Worm (Caenorhabditis elegans) whole organism, L2 larva: ENCODE measurements around the gene srsx-5.

Source experiments
- C34F6.9 ChIP-seq: fragments of 150-350 bp; optimal IDR thresholded peaks from 2 replicates; lab custom pipeline; 2014; ENCODE audit warnings: missing biosample characterization, missing genetic modification characterization
- R02D3.7 ChIP-seq: fragments of 150-350 bp; optimal IDR thresholded peaks from 2 replicates; lab custom pipeline; 2014; ENCODE audit warnings: missing biosample characterization, missing genetic modification characterization
- Y55F3AM.14 ChIP-seq: fragments of 200-800 bp; sonication (Bioruptor generic); optimal IDR thresholded peaks from 2 replicates; lab custom pipeline; 2018; ENCODE audit warnings: mild to moderate bottlenecking, missing genetic modification characterization, missing compliant biosample characterization
- ZK546.5 ChIP-seq: sonication (generic microtip); optimal IDR thresholded peaks from 2 replicates; lab custom pipeline; 2017; ENCODE audit warnings: missing biosample characterization, missing genetic modification characterization
- aly-2 ChIP-seq: fragments of 150-350 bp; optimal IDR thresholded peaks from 2 replicates; lab custom pipeline; 2014; ENCODE audit warnings: missing biosample characterization, missing genetic modification characterization
- ama-1 ChIP-seq: fragments of 150-350 bp; optimal IDR thresholded peaks from 2 replicates; lab custom pipeline; 2018; ENCODE audit warnings: inconsistent platforms
- blmp-1 ChIP-seq: sonication (generic microtip); optimal IDR thresholded peaks from 2 replicates; lab custom pipeline; 2017; ENCODE audit warnings: missing genetic modification characterization, mild to moderate bottlenecking, missing compliant biosample characterization, antibody characterized with exemption, moderate library complexity; ENCODE audit not compliant: insufficient read depth
- ceh-16 ChIP-seq: fragments of 150-350 bp; optimal IDR thresholded peaks from 2 replicates; lab custom pipeline; 2014; ENCODE audit warnings: missing biosample characterization, missing genetic modification characterization
- crh-2 ChIP-seq: sonication (generic microtip); optimal IDR thresholded peaks from 2 replicates; lab custom pipeline; 2017; ENCODE audit warnings: missing biosample characterization, missing genetic modification characterization
- dmd-4 ChIP-seq: sonication (generic microtip); optimal IDR thresholded peaks from 2 replicates; lab custom pipeline; 2017; ENCODE audit warnings: missing biosample characterization, missing genetic modification characterization
- egl-27 ChIP-seq: sonication (generic microtip); optimal IDR thresholded peaks from 3 replicates; lab custom pipeline; 2017; ENCODE audit warnings: missing biosample characterization, missing genetic modification reagents, missing genetic modification characterization
- elt-1 ChIP-seq: fragments of 150-350 bp; optimal IDR thresholded peaks from 2 replicates; lab custom pipeline; 2014; ENCODE audit warnings: missing biosample characterization, missing genetic modification characterization
- elt-3 ChIP-seq: sonication (generic microtip); optimal IDR thresholded peaks from 2 replicates; lab custom pipeline; 2017; ENCODE audit warnings: missing biosample characterization, missing genetic modification characterization
- fos-1 ChIP-seq: fragments of 150-350 bp; optimal IDR thresholded peaks from 2 replicates; lab custom pipeline; 2014; ENCODE audit warnings: missing biosample characterization, missing genetic modification characterization
- gmeb-1 ChIP-seq: fragments of 150-350 bp; optimal IDR thresholded peaks from 2 replicates; lab custom pipeline; 2014; ENCODE audit warnings: missing biosample characterization, missing genetic modification characterization
- lin-11 ChIP-seq: fragments of 150-350 bp; sonication (generic microtip); optimal IDR thresholded peaks from 2 replicates; lab custom pipeline; 2014; ENCODE audit warnings: missing biosample characterization, missing genetic modification characterization, inconsistent platforms, mixed read lengths
- lin-13 ChIP-seq: fragments of 150-350 bp; optimal IDR thresholded peaks from 2 replicates; lab custom pipeline; 2014; ENCODE audit warnings: missing biosample characterization, missing genetic modification reagents, missing genetic modification characterization
- lsy-2 ChIP-seq, 2 experiments: fragments of 150-350 bp in 1 of 2; sonication (generic microtip) in 1 of 2; optimal IDR thresholded peaks; 2 replicates each; lab custom pipeline; 2014 to 2017; ENCODE audit warnings: missing biosample characterization in 2 of 2, missing genetic modification characterization in 2 of 2
- mab-5 ChIP-seq: fragments of 150-350 bp; optimal IDR thresholded peaks from 2 replicates; lab custom pipeline; 2014; ENCODE audit warnings: missing biosample characterization, missing genetic modification characterization
- mbf-1 ChIP-seq: sonication (generic microtip); optimal IDR thresholded peaks from 2 replicates; lab custom pipeline; 2017; ENCODE audit warnings: missing biosample characterization, missing genetic modification characterization
- mdl-1 ChIP-seq, 2 experiments: fragments of 150-350 bp in 1 of 2; sonication (generic microtip) in 1 of 2; optimal IDR thresholded peaks; 2 replicates each; lab custom pipeline; 2017; ENCODE audit warnings: missing biosample characterization in 2 of 2, missing genetic modification characterization in 2 of 2
- nhr-10 ChIP-seq: sonication (generic microtip); optimal IDR thresholded peaks from 2 replicates; lab custom pipeline; 2017; ENCODE audit warnings: missing biosample characterization, missing genetic modification characterization
- nhr-11 ChIP-seq: fragments of 150-350 bp; optimal IDR thresholded peaks from 2 replicates; lab custom pipeline; 2014; ENCODE audit warnings: missing biosample characterization, missing genetic modification characterization
- nhr-129 ChIP-seq: fragments of 150-350 bp; optimal IDR thresholded peaks from 2 replicates; lab custom pipeline; 2014; ENCODE audit warnings: missing biosample characterization, missing genetic modification characterization
- nhr-23 ChIP-seq: fragments of 150-350 bp; optimal IDR thresholded peaks from 2 replicates; lab custom pipeline; 2014; ENCODE audit warnings: missing biosample characterization, missing genetic modification reagents, missing genetic modification characterization
- nhr-237 ChIP-seq: fragments of 150-350 bp; optimal IDR thresholded peaks from 2 replicates; lab custom pipeline; 2014; ENCODE audit warnings: missing biosample characterization, missing genetic modification characterization
- nhr-25 ChIP-seq: fragments of 150-350 bp; sonication (generic microtip); optimal IDR thresholded peaks from 3 replicates; lab custom pipeline; 2014; ENCODE audit warnings: missing biosample characterization, missing genetic modification characterization
- nhr-77 ChIP-seq: fragments of 150-350 bp; optimal IDR thresholded peaks from 2 replicates; lab custom pipeline; 2014; ENCODE audit warnings: missing biosample characterization, missing genetic modification characterization
- peb-1 ChIP-seq: fragments of 150-350 bp; optimal IDR thresholded peaks from 2 replicates; lab custom pipeline; 2014; ENCODE audit warnings: missing biosample characterization, missing genetic modification characterization
- sem-4 ChIP-seq: fragments of 150-350 bp; optimal IDR thresholded peaks from 2 replicates; lab custom pipeline; 2014; ENCODE audit warnings: missing biosample characterization, missing genetic modification reagents, missing genetic modification characterization
- skn-1 ChIP-seq: sonication (generic microtip); optimal IDR thresholded peaks from 2 replicates; lab custom pipeline; 2017; ENCODE audit warnings: missing biosample characterization, missing genetic modification characterization
- sma-9 ChIP-seq, 2 experiments: fragments of 150-350 bp in 1 of 2; sonication (generic microtip) in 1 of 2; optimal IDR thresholded peaks; 2 replicates each; lab custom pipeline; 2014 to 2016; ENCODE audit warnings: missing genetic modification characterization in 2 of 2, mild to moderate bottlenecking in 1 of 2, missing biosample characterization in 1 of 2, missing compliant biosample characterization in 1 of 2, missing genetic modification reagents in 1 of 2, moderate library complexity in 1 of 2
- unc-39 ChIP-seq: fragments of 150-350 bp; optimal IDR thresholded peaks from 2 replicates; lab custom pipeline; 2014; ENCODE audit warnings: missing biosample characterization, missing genetic modification characterization
- unc-55 ChIP-seq: fragments of 150-350 bp; sonication (generic microtip); optimal IDR thresholded peaks from 3 replicates; lab custom pipeline; 2014; ENCODE audit warnings: missing biosample characterization, missing genetic modification reagents, missing genetic modification characterization
- zag-1 ChIP-seq: fragments of 150-350 bp; optimal IDR thresholded peaks from 2 replicates; lab custom pipeline; 2014; ENCODE audit warnings: missing biosample characterization, missing genetic modification characterization
- ztf-1 ChIP-seq: fragments of 200-800 bp; sonication (Bioruptor generic); conservative IDR thresholded peaks from 2 replicates; pipeline ENCODE4 v1.3.6; 2022; ENCODE audit warnings: missing genetic modification characterization, missing compliant biosample characterization
- ztf-11 ChIP-seq: sonication (generic microtip); optimal IDR thresholded peaks from 2 replicates; lab custom pipeline; 2017; ENCODE audit warnings: missing biosample characterization, missing genetic modification characterization

The srsx-5 gene

ce11 chrV:7932998-7933397 lies 4.2 kb downstream of the srsx-5 start, which contains the start of gene ncx-10:
TSS of gene ncx-10 (minus strand) at chrV:7933098.
- no peak for TF ChIP-seq Y55F3AM.14 (GFP tag; lab: Kevin White, UChicago)
- TF ChIP-seq unc-39 (tag; lab: Kevin White, UChicago), result no peak
- no peak for TF ChIP-seq peb-1 (tag; lab: Kevin White, UChicago)
- no peak for TF ChIP-seq lsy-2 (tag; optimal IDR thresholded peaks at IDR 0.05; lab: Kevin White, UChicago)
- no peak for TF ChIP-seq sem-4 (tag; lab: Kevin White, UChicago)
- TF ChIP-seq ZK546.5 (tag; lab: Kevin White, UChicago), result no peak
- TF ChIP-seq nhr-237, result no peak
- no peak for TF ChIP-seq egl-27
- TF ChIP-seq nhr-23 (tag; lab: Kevin White, UChicago), result no peak
- no peak for TF ChIP-seq nhr-77 (tag; lab: Kevin White, UChicago)
- TF ChIP-seq crh-2 (tag; lab: Kevin White, UChicago), result no peak
- no peak for TF ChIP-seq skn-1 (tag; lab: Kevin White, UChicago)
- TF ChIP-seq ztf-1 (GFP tag; lab: Robert Waterston, UW), result no peak
- TF ChIP-seq blmp-1 (tag; lab: Kevin White, UChicago), result no peak
- no peak for TF ChIP-seq mbf-1 (tag; lab: Kevin White, UChicago)

DNA sequence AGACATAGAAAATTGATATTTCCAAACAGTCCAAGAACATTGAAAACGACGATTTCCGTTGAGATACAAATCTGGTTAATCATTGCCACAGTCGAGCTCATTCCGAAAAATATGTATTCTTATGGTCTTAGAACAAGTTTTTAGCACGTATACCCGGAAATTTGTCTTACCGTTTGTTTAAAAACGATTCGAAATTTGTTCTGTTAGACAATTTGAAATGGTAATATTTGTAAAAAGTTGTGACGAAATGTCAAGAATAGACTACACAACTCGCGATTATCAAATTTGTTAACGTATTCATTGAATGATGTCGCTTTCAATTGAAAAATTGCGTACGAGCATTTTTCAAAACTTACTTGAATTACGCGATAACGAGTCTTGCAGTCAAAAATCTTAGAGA lies 8.4 kb downstream of the srsx-5 start, which contains the start of gene srsx-3:
srsx-3 (minus strand) TSS at position 101 of the 400 bp plus-strand sequence.
- TF ChIP-seq mab-5 (tag; lab: Kevin White, UChicago) (no peak), unc-55 (GFP tag; lab: Kevin White, UChicago) (no peak), Y55F3AM.14 (GFP tag; lab: Kevin White, UChicago) (no peak), sma-9 (GFP tag; optimal IDR thresholded peaks at IDR 0.05; lab: Kevin White, UChicago) (no peak), sma-9 (tag; optimal IDR thresholded peaks at IDR 0.05; lab: Kevin White, UChicago) (no peak), nhr-23 (tag; lab: Kevin White, UChicago) (no peak), elt-3 (tag; lab: Kevin White, UChicago) (no peak), peb-1 (tag; lab: Kevin White, UChicago) (no peak), C34F6.9 (tag; lab: Kevin White, UChicago) (no peak)

DNA sequence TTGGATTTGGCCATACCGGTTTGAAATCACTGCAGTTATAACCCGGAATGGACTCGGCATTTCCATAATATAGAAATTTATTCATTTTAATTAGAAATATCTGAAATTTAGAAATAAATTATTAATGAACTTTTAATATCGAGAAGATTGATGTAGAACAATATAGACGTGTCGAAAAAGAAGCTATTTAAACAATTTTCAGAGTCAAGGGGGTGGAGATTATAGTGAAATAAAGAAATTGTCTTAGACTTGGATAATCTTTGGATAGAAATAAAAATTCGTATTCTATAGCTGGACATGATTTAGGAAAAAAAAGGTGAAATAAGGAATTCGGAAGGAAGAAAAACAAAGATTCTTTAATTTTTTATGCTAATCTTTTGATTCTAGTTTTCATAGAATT lies 11.5 kb downstream of the srsx-5 start, which contains the start of gene srt-53:
srt-53 (minus strand) TSS at position 101 of the 400 bp plus-strand sequence.
- TF ChIP-seq sma-9 (GFP tag; optimal IDR thresholded peaks at IDR 0.05; lab: Kevin White, UChicago) (no peak), sma-9 (tag; optimal IDR thresholded peaks at IDR 0.05; lab: Kevin White, UChicago) (no peak), elt-1 (tag; lab: Kevin White, UChicago) (no peak), Y55F3AM.14 (GFP tag; lab: Kevin White, UChicago) (no peak), aly-2 (tag; lab: Kevin White, UChicago) (no peak), gmeb-1 (tag; lab: Kevin White, UChicago) (no peak), skn-1 (tag; lab: Kevin White, UChicago) (no peak), peb-1 (tag; lab: Kevin White, UChicago) (no peak), dmd-4 (tag; lab: Kevin White, UChicago) (no peak), ztf-1 (GFP tag; lab: Robert Waterston, UW) (no peak)

DNA sequence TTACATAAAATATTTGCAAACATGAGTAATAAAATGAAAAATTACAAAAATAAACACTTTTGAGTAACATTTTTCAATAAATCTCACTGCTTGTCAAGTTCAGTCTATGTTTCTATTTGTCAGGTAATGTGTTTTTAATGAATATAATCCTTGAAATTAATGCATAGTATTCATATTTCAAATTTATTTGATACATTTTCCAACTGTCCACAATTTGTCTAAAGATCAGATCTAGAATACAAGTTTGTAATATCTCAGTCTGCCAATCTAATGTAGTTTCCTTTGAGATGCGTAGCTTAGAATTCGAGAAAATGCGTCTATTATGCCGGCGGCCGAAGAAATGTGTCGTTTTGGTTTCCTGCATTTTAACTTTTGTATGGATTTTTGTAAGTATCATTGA lies 14.8 kb downstream of the srsx-5 start, which contains the start of gene Y97E10B.1:
Y97E10B.1 (plus strand) TSS at position 301 of the 400 bp plus-strand sequence.
- TF ChIP-seq elt-1 (tag; lab: Kevin White, UChicago) (no peak), lsy-2 (tag; optimal IDR thresholded peaks at IDR 0.05; lab: Kevin White, UChicago) (no peak), nhr-237 (no peak), mdl-1 (tag; optimal IDR thresholded peaks at IDR 0.05; lab: Kevin White, UChicago) (no peak), nhr-77 (tag; lab: Kevin White, UChicago) (no peak), crh-2 (tag; lab: Kevin White, UChicago) (no peak), peb-1 (tag; lab: Kevin White, UChicago) (no peak), C34F6.9 (tag; lab: Kevin White, UChicago) (no peak), ztf-11 (tag; lab: Kevin White, UChicago) (no peak), nhr-129 (tag; lab: Kevin White, UChicago) (no peak), nhr-10 (tag; lab: Kevin White, UChicago) (no peak)

DNA sequence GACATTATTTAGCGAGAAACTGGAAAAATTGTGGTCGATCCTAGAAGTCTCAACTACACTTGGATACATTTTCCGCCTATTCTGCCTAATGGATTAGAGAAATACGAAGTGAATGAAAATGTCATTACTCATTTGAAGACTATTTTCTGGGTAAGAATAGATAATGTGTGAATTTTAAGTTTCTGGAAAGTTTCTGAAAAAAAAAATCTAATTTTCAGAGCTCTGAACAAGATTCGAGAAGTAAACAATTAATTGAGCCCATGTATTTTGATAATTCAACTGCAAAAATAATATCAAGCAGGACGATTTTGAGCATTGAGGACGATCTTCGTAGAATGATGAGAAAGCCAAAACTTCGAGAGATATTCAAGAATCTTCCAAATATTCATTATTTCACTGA lies 17.5 kb downstream of the srsx-5 start:
- TF ChIP-seq fos-1, result no peak
- no peak for TF ChIP-seq zag-1 (tag; lab: Kevin White, UChicago)
- TF ChIP-seq unc-55 (GFP tag; lab: Kevin White, UChicago), result no peak
- TF ChIP-seq ztf-1 (GFP tag; lab: Robert Waterston, UW), result no peak
- no peak for TF ChIP-seq nhr-11 (tag; lab: Kevin White, UChicago)
- no peak for TF ChIP-seq Y55F3AM.14 (GFP tag; lab: Kevin White, UChicago)
- TF ChIP-seq ceh-16, result no peak
- TF ChIP-seq R02D3.7 (tag; lab: Kevin White, UChicago), result no peak
- TF ChIP-seq lsy-2 (tag; optimal IDR thresholded peaks at IDR 0.05; lab: Kevin White, UChicago), result no peak
- TF ChIP-seq crh-2 (tag; lab: Kevin White, UChicago), result no peak
- no peak for TF ChIP-seq blmp-1 (tag; lab: Kevin White, UChicago)
- no peak for TF ChIP-seq lin-11
- no peak for TF ChIP-seq ama-1 (lab: Kevin White, UChicago)
- no peak for TF ChIP-seq nhr-237
- no peak for TF ChIP-seq nhr-25 (tag; lab: Kevin White, UChicago)
- no peak for TF ChIP-seq egl-27
- no peak for TF ChIP-seq nhr-129 (tag; lab: Kevin White, UChicago)
- TF ChIP-seq aly-2 (tag; lab: Kevin White, UChicago), result no peak
- TF ChIP-seq lin-13, result no peak
